Worm (Caenorhabditis elegans) whole organism, L4/young adult: ENCODE measurements around the gene T04C9.2.
A peak's percentile ranks its signal among the peaks of the same experiment; 100 is the strongest.

Experiments used
- W03F9.2 ChIP-seq: fragments of 150-350 bp; optimal IDR thresholded peaks from 2 replicates; lab custom pipeline; 2014; ENCODE audit warnings: missing biosample characterization, missing genetic modification characterization
- dao-5 ChIP-seq: sonication (generic microtip); optimal IDR thresholded peaks from 2 replicates; lab custom pipeline; 2016; ENCODE audit warnings: missing genotype, missing genetic modification characterization, moderate library complexity, missing compliant biosample characterization
- him-1 ChIP-seq: sonication (generic microtip); optimal IDR thresholded peaks from 2 replicates; lab custom pipeline; 2016; ENCODE audit warnings: missing genotype, missing genetic modification reagents, missing genetic modification characterization, missing compliant biosample characterization

The T04C9.2 gene

ce11 chrIII:5982753-5983390, 8.8 kb upstream of the T04C9.2 start:
- TF ChIP-seq him-1 (tag; lab: Kevin White, UChicago): no peak
- TF ChIP-seq W03F9.2 (tag; lab: Kevin White, UChicago): no peak
- TF ChIP-seq dao-5 (tag; lab: Kevin White, UChicago): no peak

ce11 chrIII:5985340-5985739, 6.3 kb upstream of the T04C9.2 start, which contains the start of gene T04C9.3:
Gene T04C9.3, plus strand, starts transcription at chrIII:5985640.
- TF ChIP-seq him-1 (tag; lab: Kevin White, UChicago): no peak
- no peak for TF ChIP-seq dao-5 (tag; lab: Kevin White, UChicago)
- TF ChIP-seq W03F9.2 (tag; lab: Kevin White, UChicago): no peak

ce11 chrIII:5988010-5988409, 3.7 kb upstream of the T04C9.2 start:
- TF ChIP-seq him-1 (tag; lab: Kevin White, UChicago) (peak; percentile 55), dao-5 (tag; lab: Kevin White, UChicago) (no peak)

ce11 chrIII:5988461-5988860, 3.2 kb upstream of the T04C9.2 start:
- TF ChIP-seq dao-5 (tag; lab: Kevin White, UChicago) (no peak), W03F9.2 (tag; lab: Kevin White, UChicago) (no peak), him-1 (tag; lab: Kevin White, UChicago) (no peak)

- no peak for TF ChIP-seq W03F9.2 (tag; lab: Kevin White, UChicago)
- no peak for TF ChIP-seq dao-5 (tag; lab: Kevin White, UChicago)
- no peak for TF ChIP-seq him-1 (tag; lab: Kevin White, UChicago)
Measured at ce11 chrIII:5988991-5989726, 2.5 kb upstream of the T04C9.2 start.

- TF ChIP-seq W03F9.2 (tag; lab: Kevin White, UChicago) (no peak), him-1 (tag; lab: Kevin White, UChicago) (no peak), dao-5 (tag; lab: Kevin White, UChicago) (no peak)
Measured at ce11 chrIII:5990090-5990489, 1.6 kb upstream of the T04C9.2 start.

- no peak for TF ChIP-seq dao-5 (tag; lab: Kevin White, UChicago)
- no peak for TF ChIP-seq him-1 (tag; lab: Kevin White, UChicago)
- no peak for TF ChIP-seq W03F9.2 (tag; lab: Kevin White, UChicago)
Measured at ce11 chrIII:5992043-5992442, 363 bp downstream of the T04C9.2 start.

ce11 chrIII:5992913-5993312, 1.2 kb downstream of the T04C9.2 start, which contains the start of gene T04C9.1:
Gene T04C9.1, plus strand, starts transcription at chrIII:5993213.
- TF ChIP-seq dao-5 (tag; lab: Kevin White, UChicago) (no peak), W03F9.2 (tag; lab: Kevin White, UChicago) (no peak), him-1 (tag; lab: Kevin White, UChicago) (no peak)

- no peak for TF ChIP-seq W03F9.2 (tag; lab: Kevin White, UChicago)
- no peak for TF ChIP-seq dao-5 (tag; lab: Kevin White, UChicago)
- TF ChIP-seq him-1 (tag; lab: Kevin White, UChicago): no peak
Measured at ce11 chrIII:5998640-5999039, 7.0 kb downstream of the T04C9.2 start.

ce11 chrIII:5999629-6000028, 7.9 kb downstream of the T04C9.2 start:
- TF ChIP-seq dao-5 (tag; lab: Kevin White, UChicago): no peak
- peak; percentile 59 for TF ChIP-seq him-1 (tag; lab: Kevin White, UChicago)
- TF ChIP-seq W03F9.2 (tag; lab: Kevin White, UChicago): no peak

- TF ChIP-seq W03F9.2 (tag; lab: Kevin White, UChicago) (no peak), dao-5 (tag; lab: Kevin White, UChicago) (no peak), him-1 (tag; lab: Kevin White, UChicago) (no peak)
Measured at ce11 chrIII:6002024-6002423, 10.3 kb downstream of the T04C9.2 start.

- TF ChIP-seq W03F9.2 (tag; lab: Kevin White, UChicago) (no peak), him-1 (tag; lab: Kevin White, UChicago) (peak; percentile 24)
Measured at ce11 chrIII:6006453-6006852, 14.8 kb downstream of the T04C9.2 start.

- TF ChIP-seq him-1 (tag; lab: Kevin White, UChicago): no peak
- no peak for TF ChIP-seq dao-5 (tag; lab: Kevin White, UChicago)
- no peak for TF ChIP-seq W03F9.2 (tag; lab: Kevin White, UChicago)
Measured at ce11 chrIII:6008989-6009610, 17.4 kb downstream of the T04C9.2 start, which contains the start of the genes gcna-1 and eftu-2. Gene gcna-1, minus strand, starts transcription at chrIII:6009084. Gene eftu-2, plus strand, starts transcription at chrIII:6009560.
